Worm (Caenorhabditis elegans) whole organism, young adult: ENCODE data around the gene kbp-3.

Source experiments
- B0261.1 ChIP-seq: sonication (generic microtip); optimal IDR thresholded peaks from 2 replicates; lab custom pipeline; 2016; ENCODE audit warnings: mild to moderate bottlenecking, missing genetic modification characterization, moderate library complexity, missing compliant biosample characterization
- C17E4.6 ChIP-seq: fragments of 200-800 bp; sonication (Bioruptor generic); IDR thresholded peaks from 2 replicates; pipeline ENCODE4 v1.3.6; 2022; ENCODE audit warnings: missing genetic modification reagents, missing genetic modification characterization, missing compliant biosample characterization
- F10E7.11 ChIP-seq: sonication (generic microtip); optimal IDR thresholded peaks from 2 replicates; lab custom pipeline; 2017; ENCODE audit warnings: mild to moderate bottlenecking, missing genetic modification characterization, moderate library complexity, missing compliant biosample characterization
- F33H1.4 ChIP-seq: fragments of 200-800 bp; sonication (Bioruptor generic); IDR thresholded peaks from 2 replicates; pipeline ENCODE4 v1.3.6; 2022; ENCODE audit warnings: missing genetic modification reagents, missing genetic modification characterization, missing compliant biosample characterization
- F37B4.10 ChIP-seq: fragments of 200-800 bp; sonication (Bioruptor generic); IDR thresholded peaks from 2 replicates; pipeline ENCODE4 v1.3.6; 2022; ENCODE audit warnings: missing genetic modification characterization, missing compliant biosample characterization
- K11D2.4 ChIP-seq: fragments of 200-800 bp; sonication (Bioruptor generic); IDR thresholded peaks from 2 replicates; pipeline ENCODE4 v1.3.6; 2022; ENCODE audit warnings: missing genetic modification reagents, missing genetic modification characterization, missing compliant biosample characterization
- K12H6.12 ChIP-seq: fragments of 200-800 bp; sonication (Bioruptor generic); optimal IDR thresholded peaks from 2 replicates; lab custom pipeline; 2018; ENCODE audit warnings: mild to moderate bottlenecking, missing genetic modification characterization, missing compliant biosample characterization
- Y53G8AR.9 ChIP-seq: fragments of 200-800 bp; sonication (Bioruptor generic); conservative IDR thresholded peaks from 2 replicates; pipeline ENCODE4 v1.3.6; 2022; ENCODE audit warnings: missing genetic modification reagents, missing genetic modification characterization, missing compliant biosample characterization
- ama-1 ChIP-seq, 3 experiments: fragments of 150-350 bp in 1 of 3; sonication (generic microtip) in 2 of 3; optimal IDR thresholded peaks; 2 replicates each; lab custom pipeline; 2014 to 2018; ENCODE audit warnings: missing biosample characterization in 2 of 3, missing genetic modification characterization in 2 of 3, missing genetic modification reagents in 2 of 3
- attf-3 ChIP-seq: fragments of 200-800 bp; sonication (Bioruptor generic); conservative IDR thresholded peaks from 2 replicates; pipeline ENCODE4 v1.3.6; 2022; ENCODE audit warnings: missing genetic modification reagents, missing genetic modification characterization, missing compliant biosample characterization
- ccch-3 ChIP-seq: fragments of 200-800 bp; sonication (Bioruptor generic); optimal IDR thresholded peaks from 2 replicates; lab custom pipeline; 2018; ENCODE audit warnings: mild to moderate bottlenecking, missing genetic modification characterization, missing compliant biosample characterization
- ceh-27 ChIP-seq: fragments of 200-800 bp; sonication (Bioruptor generic); optimal IDR thresholded peaks from 2 replicates; lab custom pipeline; 2018; ENCODE audit warnings: mild to moderate bottlenecking, missing genetic modification characterization, moderate library complexity, missing compliant biosample characterization
- dox-1 ChIP-seq: fragments of 200-800 bp; sonication (Bioruptor generic); IDR thresholded peaks from 2 replicates; pipeline ENCODE4 v1.3.6; 2022; ENCODE audit warnings: missing genetic modification reagents, missing genetic modification characterization, missing compliant biosample characterization
- dpff-1 ChIP-seq: sonication (generic microtip); optimal IDR thresholded peaks from 2 replicates; lab custom pipeline; 2017; ENCODE audit warnings: mild to moderate bottlenecking, missing genetic modification characterization, missing compliant biosample characterization
- efl-1 ChIP-seq: fragments of 150-350 bp; optimal IDR thresholded peaks from 2 replicates; lab custom pipeline; 2014; ENCODE audit warnings: missing biosample characterization, missing genetic modification reagents, missing genetic modification characterization
- ekl-4 ChIP-seq: fragments of 200-800 bp; sonication (Bioruptor generic); IDR thresholded peaks from 2 replicates; pipeline ENCODE4 v1.3.6; 2022; ENCODE audit warnings: missing genetic modification reagents, missing genetic modification characterization, missing compliant biosample characterization
- him-1 ChIP-seq: sonication (generic microtip); optimal IDR thresholded peaks from 2 replicates; lab custom pipeline; 2016; ENCODE audit warnings: missing genotype, missing genetic modification reagents, missing genetic modification characterization, missing compliant biosample characterization
- lag-1 ChIP-seq: fragments of 200-800 bp; sonication (Bioruptor generic); IDR thresholded peaks from 2 replicates; pipeline ENCODE4 v1.3.6; 2022; ENCODE audit warnings: missing genetic modification reagents, missing genetic modification characterization, missing compliant biosample characterization
- lin-35 ChIP-seq, 3 experiments: fragments of 150-350 bp in 2 of 3; sonication (generic microtip) in 1 of 3; optimal IDR thresholded peaks; 2 replicates each; lab custom pipeline; 2014 to 2018; ENCODE audit warnings: missing biosample characterization in 3 of 3, missing genetic modification characterization in 3 of 3, missing genetic modification reagents in 3 of 3
- lin-40 ChIP-seq: sonication (generic microtip); optimal IDR thresholded peaks from 2 replicates; lab custom pipeline; 2016; ENCODE audit warnings: missing genetic modification characterization, mild to moderate bottlenecking, missing compliant biosample characterization, missing genotype, missing genetic modification reagents
- lin-54 ChIP-seq: fragments of 200-800 bp; sonication (Bioruptor generic); optimal IDR thresholded peaks from 2 replicates; lab custom pipeline; 2018; ENCODE audit warnings: mild to moderate bottlenecking, missing genetic modification characterization, missing compliant biosample characterization
- lsl-1 ChIP-seq: fragments of 200-800 bp; sonication (Bioruptor generic); optimal IDR thresholded peaks from 2 replicates; lab custom pipeline; 2018; ENCODE audit warnings: mild to moderate bottlenecking, missing genetic modification characterization, moderate library complexity, missing compliant biosample characterization
- madf-10 ChIP-seq: sonication (generic microtip); optimal IDR thresholded peaks from 2 replicates; lab custom pipeline; 2016; ENCODE audit warnings: mild to moderate bottlenecking, missing genetic modification characterization, missing compliant biosample characterization
- madf-6 ChIP-seq: fragments of 200-800 bp; sonication (Bioruptor generic); IDR thresholded peaks from 2 replicates; pipeline ENCODE4 v1.3.6; 2022; ENCODE audit warnings: missing genetic modification reagents, missing genetic modification characterization, missing compliant biosample characterization
- madf-8 ChIP-seq: fragments of 200-800 bp; sonication (Bioruptor generic); conservative IDR thresholded peaks from 2 replicates; pipeline ENCODE4 v1.3.6; 2022; ENCODE audit warnings: missing genetic modification reagents, missing genetic modification characterization, missing compliant biosample characterization
- nfya-1 ChIP-seq: sonication (generic microtip); optimal IDR thresholded peaks from 2 replicates; lab custom pipeline; 2017; ENCODE audit warnings: antibody characterized with exemption, missing compliant biosample characterization, missing genetic modification characterization, borderline replicate concordance; ENCODE audit not compliant: insufficient read depth
- nhr-179 ChIP-seq: sonication (generic microtip); optimal IDR thresholded peaks from 2 replicates; lab custom pipeline; 2016; ENCODE audit warnings: mild to moderate bottlenecking, missing genetic modification characterization, missing compliant biosample characterization
- rpc-1 ChIP-seq, 2 experiments: fragments of 150-350 bp in 1 of 2; sonication (generic microtip) in 1 of 2; optimal IDR thresholded peaks; 2 replicates each; lab custom pipeline; 2014 to 2018; ENCODE audit warnings: missing biosample characterization in 1 of 2, missing genetic modification characterization in 1 of 2, missing genetic modification reagents in 1 of 2, missing genotype in 1 of 2
- snpc-3.4 ChIP-seq: sonication (generic microtip); optimal IDR thresholded peaks from 2 replicates; lab custom pipeline; 2017; ENCODE audit warnings: missing genetic modification characterization, mild to moderate bottlenecking, missing compliant biosample characterization, antibody characterized with exemption, moderate library complexity, missing genotype, missing genetic modification reagents
- sptf-2 ChIP-seq: fragments of 200-800 bp; sonication (Bioruptor generic); optimal IDR thresholded peaks from 2 replicates; lab custom pipeline; 2018; ENCODE audit warnings: mild to moderate bottlenecking, missing genetic modification characterization, missing compliant biosample characterization
- tbp1 ChIP-seq: fragments of 200-800 bp; sonication (Bioruptor generic); optimal IDR thresholded peaks from 2 replicates; lab custom pipeline; 2018; ENCODE audit warnings: mild to moderate bottlenecking, missing genetic modification characterization, missing compliant biosample characterization
- tlf-1 ChIP-seq: fragments of 200-800 bp; sonication (Bioruptor generic); optimal IDR thresholded peaks from 2 replicates; lab custom pipeline; 2018; ENCODE audit warnings: mild to moderate bottlenecking, missing genetic modification characterization, missing compliant biosample characterization
- zfh-2 ChIP-seq: fragments of 200-800 bp; sonication (Bioruptor generic); conservative IDR thresholded peaks from 2 replicates; pipeline ENCODE4 v1.3.6; 2022; ENCODE audit warnings: missing genetic modification reagents, missing genetic modification characterization, missing compliant biosample characterization
- ztf-26 ChIP-seq: sonication (generic microtip); optimal IDR thresholded peaks from 2 replicates; lab custom pipeline; 2017; ENCODE audit warnings: missing genetic modification characterization, missing compliant biosample characterization

kbp-3 gene

DNA sequence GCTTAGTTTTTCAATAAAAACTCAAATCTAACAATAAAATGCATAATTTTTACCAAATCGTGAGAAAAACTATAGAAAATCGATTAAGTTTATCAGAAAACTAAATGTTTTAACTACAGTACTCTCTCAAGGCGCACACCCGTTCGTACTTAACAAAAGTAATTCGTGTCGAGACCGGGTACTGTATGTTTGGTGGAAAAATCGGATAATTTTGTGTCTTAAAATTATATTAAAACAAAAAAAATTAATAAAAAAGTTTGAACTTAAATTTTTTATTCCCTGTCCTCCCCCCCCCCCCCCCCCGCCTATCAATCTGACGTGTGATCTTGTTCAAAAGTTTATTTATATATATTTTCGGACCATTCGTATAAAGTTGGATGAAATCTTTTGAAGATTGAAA, 18.4 kb upstream of the kbp-3 start, which contains the start of gene F26H11.4:
Gene F26H11.4 (plus strand): TSS at position 301 of the 400 bp plus-strand sequence.
- TF ChIP-seq lsl-1 (GFP tag; lab: Kevin White, UChicago) (peak; percentile 70), F37B4.10 (GFP tag; lab: Robert Waterston, UW) (no peak)

DNA sequence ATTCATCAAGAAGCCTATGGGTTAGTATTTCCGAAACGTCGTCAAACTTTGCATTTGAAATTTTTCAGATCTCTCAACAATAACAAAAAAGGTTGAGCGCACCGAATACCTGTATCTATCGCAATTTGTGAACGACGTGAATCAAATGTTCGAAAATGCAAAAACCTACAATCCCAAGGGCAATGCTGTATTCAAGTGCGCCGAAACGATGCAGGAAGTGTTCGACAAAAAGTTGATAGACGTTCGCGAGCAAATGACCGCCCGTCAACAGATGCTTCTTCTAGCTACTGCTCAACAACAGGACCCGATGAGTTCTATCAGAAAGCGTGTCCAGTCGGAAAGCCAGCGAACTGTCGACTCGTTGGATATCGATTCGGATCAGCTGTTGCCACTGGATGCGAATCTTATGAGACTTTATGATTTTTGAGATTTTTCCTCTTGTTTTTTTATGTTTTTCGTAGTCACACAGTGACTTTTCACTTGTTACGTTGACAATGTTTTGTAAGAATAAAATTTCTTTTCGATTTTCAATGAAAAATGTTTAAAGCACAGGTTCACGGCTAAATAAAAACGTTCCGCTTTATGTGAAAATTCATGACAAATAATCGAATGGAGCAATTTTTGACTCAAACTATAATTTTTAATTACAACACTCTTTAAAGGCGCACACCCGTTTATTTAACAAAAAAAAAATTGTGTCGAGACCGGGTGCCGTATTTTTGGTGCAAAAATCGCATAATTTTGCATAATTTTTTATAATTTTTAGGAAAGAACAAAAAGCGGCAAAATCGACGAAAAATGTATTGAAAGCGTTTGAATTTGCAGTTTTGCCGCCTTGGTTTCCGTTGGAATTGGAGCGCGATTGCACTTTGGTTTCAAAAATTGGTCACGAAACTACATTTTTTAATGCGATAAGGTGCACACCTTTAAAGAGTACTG, 17.7 kb upstream of the kbp-3 start:
- TF ChIP-seq C17E4.6 (no peak), efl-1 (GFP tag; lab: Kevin White, UChicago) (peak; percentile 61), tbp1 (GFP tag; lab: Kevin White, UChicago) (peak; percentile 1), ztf-26 (peak; percentile 68), madf-6 (GFP tag; lab: Robert Waterston, UW) (peak; percentile 50; the same call in 1 of the 2 replicates), rpc-1 (optimal IDR thresholded peaks at IDR 0.05; lab: Kevin White, UChicago) (no peak), rpc-1 (tag; optimal IDR thresholded peaks at IDR 0.05; lab: Kevin White, UChicago) (no peak), madf-8 (GFP tag; lab: Robert Waterston, UW) (peak; percentile 42), lsl-1 (GFP tag; lab: Kevin White, UChicago) (peak; percentile 75), lin-54 (peak; percentile 45), madf-10 (no peak), F33H1.4 (GFP tag; lab: Robert Waterston, UW) (0 out of 2 replicates have a peak, but pooled peaks have one; percentile 28), ama-1 (optimal IDR thresholded peaks at IDR 0.05; lab: Kevin White, UChicago) (peak; percentile 92), ama-1 (GFP tag; optimal IDR thresholded peaks at IDR 0.05; lab: Kevin White, UChicago) (no peak), him-1 (tag; lab: Kevin White, UChicago) (peak; percentile 3), lin-35 (GFP tag; optimal IDR thresholded peaks at IDR 0.05; lab: Kevin White, UChicago) (no peak)
- TF ChIP-seq, all 124 proteins: peak for 10

ce11 chrII:14406117-14406935, 16.4 kb upstream of the kbp-3 start:
- no peak for TF ChIP-seq dpff-1
- TF ChIP-seq F10E7.11 (tag; lab: Kevin White, UChicago): peak; percentile 24
- peak; percentile 40 for TF ChIP-seq ama-1 (optimal IDR thresholded peaks at IDR 0.05; lab: Kevin White, UChicago)
- no peak for TF ChIP-seq ama-1 (GFP tag; optimal IDR thresholded peaks at IDR 0.05; lab: Kevin White, UChicago)
- peak; percentile 75 for TF ChIP-seq zfh-2 (GFP tag; lab: Robert Waterston, UW)

- TF ChIP-seq nfya-1 (tag; lab: Kevin White, UChicago): no peak
- no peak for TF ChIP-seq ccch-3 (GFP tag; lab: Kevin White, UChicago)
- peak; percentile 90 for TF ChIP-seq ama-1 (optimal IDR thresholded peaks at IDR 0.05; lab: Kevin White, UChicago)
- TF ChIP-seq ama-1 (GFP tag; optimal IDR thresholded peaks at IDR 0.05; lab: Kevin White, UChicago): no peak
- TF ChIP-seq sptf-2 (GFP tag; lab: Kevin White, UChicago): no peak
These were observed 15.7 kb upstream of the kbp-3 start for ce11 chrII:14405489-14406059.

- no peak for TF ChIP-seq K11D2.4 (GFP tag; lab: Robert Waterston, UW)
- no peak for TF ChIP-seq tlf-1 (GFP tag; lab: Kevin White, UChicago)
- TF ChIP-seq nhr-179 (tag; lab: Kevin White, UChicago): no peak
- TF ChIP-seq attf-3 (GFP tag; lab: Robert Waterston, UW): no peak
- peak; percentile 73 for TF ChIP-seq zfh-2 (GFP tag; lab: Robert Waterston, UW)
- 0 out of 2 replicates have a peak, but pooled peaks have one; percentile 31 for TF ChIP-seq Y53G8AR.9 (GFP tag; lab: Robert Waterston, UW)
- TF ChIP-seq K12H6.12 (tag; lab: Kevin White, UChicago): peak; percentile 39
- TF ChIP-seq B0261.1 (tag; lab: Kevin White, UChicago): no peak
- TF ChIP-seq lin-54: no peak
- TF ChIP-seq snpc-3.4: no peak
- peak; percentile 19 for TF ChIP-seq ceh-27
- no peak for TF ChIP-seq lag-1 (GFP tag; lab: Robert Waterston, UW)
- peak; percentile 69 for TF ChIP-seq lin-40 (tag; lab: Kevin White, UChicago)
- TF ChIP-seq dox-1 (GFP tag; lab: Robert Waterston, UW): no peak; the same call in 1 of the 2 replicates
- TF ChIP-seq ekl-4: 0 out of 2 replicates have a peak, but pooled peaks have one; percentile 45
These were observed 15.0 kb upstream of the kbp-3 start for ce11 chrII:14404741-14405488.
